Worm (Caenorhabditis elegans) whole organism, L4 larva: ENCODE results near the gene abhd-12.

Experiments used
- D1046.2 ChIP-seq: fragments of 200-800 bp; sonication (Bioruptor generic); IDR thresholded peaks from 2 replicates; pipeline ENCODE4 v1.3.6; 2022; ENCODE audit warnings: missing genetic modification characterization, missing compliant biosample characterization
- F10B5.3 ChIP-seq: sonication (generic microtip); optimal IDR thresholded peaks from 2 replicates; lab custom pipeline; 2016; ENCODE audit warnings: mild to moderate bottlenecking, missing genetic modification characterization, missing compliant biosample characterization
- F26F4.8 ChIP-seq: fragments of 200-800 bp; sonication (Bioruptor generic); conservative IDR thresholded peaks from 2 replicates; pipeline ENCODE4 v1.3.6; 2022; ENCODE audit warnings: missing genetic modification characterization, missing compliant biosample characterization
- F37D6.2 ChIP-seq: sonication (generic microtip); optimal IDR thresholded peaks from 2 replicates; lab custom pipeline; 2016; ENCODE audit warnings: mild to moderate bottlenecking, missing genetic modification characterization, missing compliant biosample characterization
- F44E2.7 ChIP-seq: fragments of 200-800 bp; sonication (Bioruptor generic); IDR thresholded peaks from 2 replicates; pipeline ENCODE4 v2.1.2; 2022; ENCODE audit warnings: missing genetic modification characterization, missing compliant biosample characterization
- F49E8.2 ChIP-seq: sonication (generic microtip); optimal IDR thresholded peaks from 2 replicates; lab custom pipeline; 2016; ENCODE audit warnings: missing compliant biosample characterization, mild to moderate bottlenecking, missing genetic modification characterization, borderline replicate concordance
- R02D3.7 ChIP-seq: fragments of 150-350 bp; sonication (generic microtip); optimal IDR thresholded peaks from 3 replicates; lab custom pipeline; 2014; ENCODE audit warnings: missing biosample characterization, missing genetic modification characterization
- T20F7.1 ChIP-seq: fragments of 200-800 bp; sonication (Bioruptor generic); optimal IDR thresholded peaks from 2 replicates; lab custom pipeline; 2018; ENCODE audit warnings: mild to moderate bottlenecking, missing genetic modification characterization, missing compliant biosample characterization
- Y5F2A.4 ChIP-seq: fragments of 200-800 bp; sonication (Bioruptor generic); optimal IDR thresholded peaks from 2 replicates; lab custom pipeline; 2018; ENCODE audit warnings: mild to moderate bottlenecking, missing genetic modification characterization, missing compliant biosample characterization
- Y75B8A.6 ChIP-seq: fragments of 200-800 bp; sonication (Bioruptor generic); IDR thresholded peaks from 2 replicates; pipeline ENCODE4 v1.3.6; 2022; ENCODE audit warnings: missing genetic modification reagents, missing genetic modification characterization, missing compliant biosample characterization
- ZK337.2 ChIP-seq: fragments of 200-800 bp; sonication (Bioruptor generic); IDR thresholded peaks from 2 replicates; pipeline ENCODE4 v1.3.6; 2022; ENCODE audit warnings: missing genetic modification reagents, missing genetic modification characterization, missing compliant biosample characterization
- ZK546.5 ChIP-seq, 2 experiments: sonication (generic microtip); optimal IDR thresholded peaks; 2 replicates each; lab custom pipeline; 2017; ENCODE audit warnings: missing biosample characterization in 2 of 2, missing genetic modification characterization in 2 of 2
- cey-2 ChIP-seq: sonication (generic microtip); optimal IDR thresholded peaks from 3 replicates; lab custom pipeline; 2017; ENCODE audit warnings: missing genetic modification characterization, mild to moderate bottlenecking, missing compliant biosample characterization, antibody characterized with exemption, borderline replicate concordance; ENCODE audit not compliant: insufficient read depth
- ctbp-1 ChIP-seq: fragments of 200-800 bp; sonication (Bioruptor generic); IDR thresholded peaks from 2 replicates; pipeline ENCODE4 v1.3.6; 2022; ENCODE audit warnings: missing genetic modification reagents, missing genetic modification characterization, missing compliant biosample characterization
- daf-12 ChIP-seq: fragments of 150-350 bp; optimal IDR thresholded peaks from 2 replicates; lab custom pipeline; 2014; ENCODE audit warnings: missing biosample characterization, missing genetic modification reagents, missing genetic modification characterization
- dmd-8 ChIP-seq: fragments of 200-800 bp; sonication (Bioruptor generic); IDR thresholded peaks from 2 replicates; pipeline ENCODE4 v1.3.6; 2022; ENCODE audit warnings: missing genetic modification characterization, missing compliant biosample characterization
- dmd-9 ChIP-seq: fragments of 200-800 bp; sonication (Bioruptor generic); IDR thresholded peaks from 2 replicates; pipeline ENCODE4 v1.3.6; 2022; ENCODE audit warnings: missing genetic modification reagents, missing genetic modification characterization, missing compliant biosample characterization
- dpl-1 ChIP-seq: fragments of 150-350 bp; optimal IDR thresholded peaks from 2 replicates; lab custom pipeline; 2014; ENCODE audit warnings: missing biosample characterization, missing genetic modification reagents, missing genetic modification characterization
- duxl-1 ChIP-seq: sonication (generic microtip); optimal IDR thresholded peaks from 2 replicates; lab custom pipeline; 2016; ENCODE audit warnings: mild to moderate bottlenecking, missing genetic modification characterization, moderate library complexity, missing compliant biosample characterization; ENCODE audit not compliant: poor library complexity
- dve-1 ChIP-seq: sonication (generic microtip); optimal IDR thresholded peaks from 2 replicates; lab custom pipeline; 2017; ENCODE audit warnings: antibody characterized with exemption, mild to moderate bottlenecking, missing genetic modification characterization, missing compliant biosample characterization; ENCODE audit not compliant: insufficient read depth
- egl-27 ChIP-seq: sonication (generic microtip); optimal IDR thresholded peaks from 3 replicates; lab custom pipeline; 2017; ENCODE audit warnings: missing biosample characterization, missing genetic modification reagents, missing genetic modification characterization
- fkh-10 ChIP-seq: fragments of 150-350 bp; optimal IDR thresholded peaks from 2 replicates; lab custom pipeline; 2014; ENCODE audit warnings: missing biosample characterization, missing genetic modification reagents, missing genetic modification characterization
- gei-8 ChIP-seq: fragments of 200-800 bp; sonication (Bioruptor generic); optimal IDR thresholded peaks from 2 replicates; lab custom pipeline; 2018; ENCODE audit warnings: mild to moderate bottlenecking, missing genetic modification characterization, missing compliant biosample characterization
- hlh-11 ChIP-seq: fragments of 200-800 bp; sonication (Bioruptor generic); optimal IDR thresholded peaks from 2 replicates; lab custom pipeline; 2018; ENCODE audit warnings: mild to moderate bottlenecking, missing genetic modification characterization, missing compliant biosample characterization
- lin-15B ChIP-seq: fragments of 150-350 bp; sonication (generic microtip); optimal IDR thresholded peaks from 3 replicates; lab custom pipeline; 2014; ENCODE audit warnings: missing biosample characterization, missing genetic modification characterization
- lin-29 ChIP-seq: fragments of 200-800 bp; sonication (Bioruptor generic); IDR thresholded peaks from 2 replicates; pipeline ENCODE4 v1.3.6; 2022; ENCODE audit warnings: missing genetic modification reagents, missing genetic modification characterization, missing compliant biosample characterization
- lin-39 ChIP-seq: fragments of 150-350 bp; optimal IDR thresholded peaks from 2 replicates; lab custom pipeline; 2014; ENCODE audit warnings: missing biosample characterization, missing genetic modification reagents, missing genetic modification characterization
- lir-3 ChIP-seq: sonication (generic microtip); optimal IDR thresholded peaks from 2 replicates; lab custom pipeline; 2016; ENCODE audit warnings: mild to moderate bottlenecking, missing genetic modification characterization, missing compliant biosample characterization
- lsy-2 ChIP-seq, 2 experiments: fragments of 150-350 bp in 1 of 2; sonication (generic microtip) in 1 of 2; optimal IDR thresholded peaks; 2 replicates each; lab custom pipeline; 2014 to 2017; ENCODE audit warnings: missing biosample characterization in 2 of 2, missing genetic modification characterization in 2 of 2
- madf-5 ChIP-seq, 2 experiments: fragments of 200-800 bp; sonication (Bioruptor generic); IDR thresholded peaks; 2 replicates each; pipeline ENCODE4 v1.3.6; 2022; ENCODE audit warnings: missing compliant biosample characterization in 2 of 2, missing genetic modification characterization in 2 of 2
- mdt-29 ChIP-seq: fragments of 200-800 bp; sonication (Bioruptor generic); IDR thresholded peaks from 2 replicates; pipeline ENCODE4 v1.3.6; 2022; ENCODE audit warnings: missing genetic modification reagents, missing genetic modification characterization, missing compliant biosample characterization
- mep-1 ChIP-seq: fragments of 150-350 bp; sonication (generic microtip); optimal IDR thresholded peaks from 3 replicates; lab custom pipeline; 2014; ENCODE audit warnings: missing biosample characterization, missing genetic modification characterization
- mes-2 ChIP-seq: sonication (generic microtip); optimal IDR thresholded peaks from 2 replicates; lab custom pipeline; 2016; ENCODE audit warnings: missing genotype, mild to moderate bottlenecking, missing genetic modification characterization, missing compliant biosample characterization; ENCODE audit not compliant: poor library complexity, severe bottlenecking
- nhr-10 ChIP-seq: fragments of 150-350 bp; optimal IDR thresholded peaks from 2 replicates; lab custom pipeline; 2014; ENCODE audit warnings: missing biosample characterization, missing genetic modification characterization
- nhr-102 ChIP-seq: sonication (generic microtip); optimal IDR thresholded peaks from 2 replicates; lab custom pipeline; 2016; ENCODE audit warnings: mild to moderate bottlenecking, missing genetic modification characterization, moderate library complexity, missing compliant biosample characterization
- nhr-25 ChIP-seq: sonication (generic microtip); optimal IDR thresholded peaks from 2 replicates; lab custom pipeline; 2017; ENCODE audit warnings: missing genetic modification characterization, mild to moderate bottlenecking, missing compliant biosample characterization, antibody characterized with exemption, moderate library complexity, borderline replicate concordance; ENCODE audit not compliant: insufficient read depth
- nhr-28 ChIP-seq: fragments of 150-350 bp; optimal IDR thresholded peaks from 2 replicates; lab custom pipeline; 2014; ENCODE audit warnings: missing biosample characterization, missing genetic modification characterization
- nhr-41 ChIP-seq: fragments of 200-800 bp; sonication (Bioruptor generic); IDR thresholded peaks from 2 replicates; pipeline ENCODE4 v1.3.6; 2022; ENCODE audit warnings: missing genetic modification reagents, missing genetic modification characterization, missing compliant biosample characterization
- nhr-6 ChIP-seq: fragments of 150-350 bp; optimal IDR thresholded peaks from 2 replicates; lab custom pipeline; 2014; ENCODE audit warnings: missing biosample characterization, missing genetic modification characterization
- nhr-77 ChIP-seq: fragments of 150-350 bp; optimal IDR thresholded peaks from 2 replicates; lab custom pipeline; 2014; ENCODE audit warnings: missing biosample characterization, missing genetic modification characterization
- pha-4 ChIP-seq, 2 experiments: fragments of 150-350 bp in 1 of 2; fragments of 200-800 bp in 1 of 2; sonication (Bioruptor generic) in 1 of 2; IDR thresholded peaks in 1 of 2; optimal IDR thresholded peaks in 1 of 2; 2 replicates each; pipeline versions ENCODE4 v1.3.6 to Lab custom; 2014 to 2022; ENCODE audit warnings: missing genetic modification characterization in 2 of 2, missing genetic modification reagents in 2 of 2, missing biosample characterization in 1 of 2, missing compliant biosample characterization in 1 of 2
- php-3 ChIP-seq: fragments of 200-800 bp; sonication (Bioruptor generic); IDR thresholded peaks from 2 replicates; pipeline ENCODE4 v1.3.6; 2022; ENCODE audit warnings: missing genetic modification reagents, missing genetic modification characterization, missing compliant biosample characterization
- pqm-1 ChIP-seq: sonication (generic microtip); optimal IDR thresholded peaks from 2 replicates; lab custom pipeline; 2017; ENCODE audit warnings: missing biosample characterization, missing genetic modification characterization
- set-16 ChIP-seq: fragments of 200-800 bp; sonication (Bioruptor generic); IDR thresholded peaks from 2 replicates; pipeline ENCODE4 v1.3.6; 2022; ENCODE audit warnings: missing genetic modification reagents, missing genetic modification characterization, missing compliant biosample characterization
- snpc-4 ChIP-seq: fragments of 150-350 bp; optimal IDR thresholded peaks from 2 replicates; lab custom pipeline; 2014; ENCODE audit warnings: missing biosample characterization, missing genetic modification characterization
- spr-1 ChIP-seq: sonication (generic microtip); optimal IDR thresholded peaks from 2 replicates; lab custom pipeline; 2016; ENCODE audit warnings: mild to moderate bottlenecking, missing genetic modification characterization, missing compliant biosample characterization
- spr-3 ChIP-seq: fragments of 200-800 bp; sonication (Bioruptor generic); optimal IDR thresholded peaks from 2 replicates; lab custom pipeline; 2018; ENCODE audit warnings: mild to moderate bottlenecking, missing genetic modification characterization, missing compliant biosample characterization
- tag-97 ChIP-seq: fragments of 200-800 bp; sonication (Bioruptor generic); IDR thresholded peaks from 2 replicates; pipeline ENCODE4 v1.3.6; 2022; ENCODE audit warnings: missing genetic modification characterization, missing compliant biosample characterization
- unc-130 ChIP-seq: sonication (generic microtip); optimal IDR thresholded peaks from 2 replicates; lab custom pipeline; 2016; ENCODE audit warnings: missing genetic modification reagents, missing genetic modification characterization, missing compliant biosample characterization
- zag-1 ChIP-seq: fragments of 150-350 bp; optimal IDR thresholded peaks from 2 replicates; lab custom pipeline; 2014; ENCODE audit warnings: missing biosample characterization, missing genetic modification characterization
- zip-2 ChIP-seq: fragments of 150-350 bp; optimal IDR thresholded peaks from 2 replicates; lab custom pipeline; 2014; ENCODE audit warnings: missing biosample characterization, missing genetic modification characterization

abhd-12 gene

DNA sequence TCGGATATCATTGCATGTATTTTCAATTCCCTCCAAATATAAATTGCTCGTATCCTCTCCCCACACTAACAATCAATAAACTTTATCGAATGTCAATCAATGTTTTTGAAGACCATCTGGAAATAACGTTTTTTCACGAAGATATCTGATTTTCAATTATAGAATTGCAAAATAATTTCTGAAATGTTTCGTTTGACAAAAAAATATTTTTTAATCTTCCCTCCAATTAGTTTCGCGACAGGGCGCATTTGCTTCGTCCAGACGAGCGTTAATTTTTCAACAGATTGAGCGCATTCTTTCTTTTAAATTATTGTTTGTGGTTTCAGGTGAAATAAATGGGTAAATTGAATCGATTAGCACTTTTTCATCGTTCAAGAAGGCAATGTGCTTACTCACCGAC, 47.4 kb downstream of the abhd-12 start, which contains the start of gene vars-1 (continued):
- TF ChIP-seq F10B5.3 (tag; lab: Kevin White, UChicago) (no peak), zip-2 (tag; lab: Kevin White, UChicago) (no peak), R02D3.7 (tag; lab: Kevin White, UChicago) (no peak), D1046.2 (GFP tag; lab: Robert Waterston, UW) (no peak), F37D6.2 (tag; lab: Kevin White, UChicago) (no peak), lsy-2 (tag; optimal IDR thresholded peaks at IDR 0.05; lab: Kevin White, UChicago) (peak in 1 of 2 experiments; percentile 71), T20F7.1 (GFP tag; lab: Kevin White, UChicago) (peak; percentile 46), gei-8 (no peak), nhr-102 (no peak), dmd-8 (no peak), hlh-11 (tag; lab: Kevin White, UChicago) (no peak), Y75B8A.6 (GFP tag; lab: Robert Waterston, UW) (no peak), pqm-1 (no peak), mep-1 (tag; lab: Kevin White, UChicago) (peak; percentile 17), php-3 (GFP tag; lab: Robert Waterston, UW) (no peak), lin-15B (tag; lab: Kevin White, UChicago) (no peak), F44E2.7 (GFP tag; lab: Robert Waterston, UW) (no peak), lir-3 (tag; lab: Kevin White, UChicago) (no peak), cey-2 (tag; lab: Kevin White, UChicago) (no peak), mdt-29 (GFP tag; lab: Robert Waterston, UW) (no peak), dpl-1 (peak; percentile 93), dve-1 (tag; lab: Kevin White, UChicago) (no peak), pha-4 (GFP tag; IDR thresholded peaks at IDR 0.05; lab: Robert Waterston, UW) (no peak), pha-4 (tag; optimal IDR thresholded peaks at IDR 0.05; lab: Kevin White, UChicago) (no peak), fkh-10 (GFP tag; lab: Kevin White, UChicago) (peak; percentile 7), spr-3 (GFP tag; lab: Kevin White, UChicago) (no peak), unc-130 (GFP tag; lab: Kevin White, UChicago) (no peak), Y5F2A.4 (GFP tag; lab: Kevin White, UChicago) (no peak), set-16 (no peak), lin-39 (tag; lab: Kevin White, UChicago) (no peak), tag-97 (GFP tag; lab: Robert Waterston, UW) (no peak), nhr-25 (tag; lab: Kevin White, UChicago) (no peak), duxl-1 (tag; lab: Kevin White, UChicago) (peak; percentile 19), nhr-6 (peak; percentile 4), nhr-41 (no peak), F49E8.2 (peak; percentile 7), dmd-9 (GFP tag; lab: Robert Waterston, UW) (no peak), mes-2 (peak; percentile 58), spr-1 (tag; lab: Kevin White, UChicago) (no peak), nhr-77 (tag; lab: Kevin White, UChicago) (no peak), F26F4.8 (GFP tag; lab: Robert Waterston, UW) (no peak), ctbp-1 (GFP tag; lab: Robert Waterston, UW) (no peak), snpc-4 (tag; lab: Kevin White, UChicago) (no peak), egl-27 (tag; lab: Kevin White, UChicago) (no peak), ZK546.5 (tag; optimal IDR thresholded peaks at IDR 0.05; lab: Kevin White, UChicago) (no peak), ZK337.2 (GFP tag; lab: Robert Waterston, UW) (no peak), lin-29 (GFP tag; lab: Robert Waterston, UW) (no peak), nhr-10 (no peak), daf-12 (no peak), madf-5 (GFP tag; IDR thresholded peaks at IDR 0.05; lab: Robert Waterston, UW) (no peak), zag-1 (no peak), nhr-28 (tag; lab: Kevin White, UChicago) (peak; percentile 38)
